Fruit fly (Drosophila melanogaster) whole organism, wandering third instar larva: Measurements from ENCODE around the gene CG14422.

Source experiments
- Dfd ChIP-seq: fragments of >200 bp; optimal IDR thresholded peaks from 2 replicates; lab custom pipeline; 2017; ENCODE audit warnings: missing biosample characterization, missing genetic modification characterization
- Hr78 ChIP-seq: fragments of >200 bp; optimal IDR thresholded peaks from 2 replicates; lab custom pipeline; 2017; ENCODE audit warnings: missing biosample characterization, missing genetic modification characterization
- OdsH ChIP-seq: fragments of 200-800 bp; sonication (Bioruptor generic); optimal IDR thresholded peaks from 2 replicates; lab custom pipeline; 2016; ENCODE audit warnings: missing biosample characterization, mild to moderate bottlenecking, missing genetic modification characterization
- dmrt93B ChIP-seq: fragments of 200-800 bp; sonication (Bioruptor generic); optimal IDR thresholded peaks from 2 replicates; lab custom pipeline; 2018; ENCODE audit warnings: missing biosample characterization, mild to moderate bottlenecking, missing genetic modification characterization
- dsf ChIP-seq: sonication (Bioruptor generic); optimal IDR thresholded peaks from 2 replicates; lab custom pipeline; 2016; ENCODE audit warnings: missing biosample characterization, missing genetic modification characterization, borderline replicate concordance
- jim ChIP-seq: fragments of 175-275, 200-325 bp; sonication (Bioruptor generic); optimal IDR thresholded peaks from 2 replicates; lab custom pipeline; 2016; ENCODE audit warnings: missing biosample characterization, mild to moderate bottlenecking, missing genetic modification characterization
- psq ChIP-seq: fragments of 200-800 bp; sonication (Bioruptor generic); optimal IDR thresholded peaks from 3 replicates; lab custom pipeline; 2017; ENCODE audit warnings: missing biosample characterization, mild to moderate bottlenecking, missing genetic modification characterization, moderate library complexity

DNA sequence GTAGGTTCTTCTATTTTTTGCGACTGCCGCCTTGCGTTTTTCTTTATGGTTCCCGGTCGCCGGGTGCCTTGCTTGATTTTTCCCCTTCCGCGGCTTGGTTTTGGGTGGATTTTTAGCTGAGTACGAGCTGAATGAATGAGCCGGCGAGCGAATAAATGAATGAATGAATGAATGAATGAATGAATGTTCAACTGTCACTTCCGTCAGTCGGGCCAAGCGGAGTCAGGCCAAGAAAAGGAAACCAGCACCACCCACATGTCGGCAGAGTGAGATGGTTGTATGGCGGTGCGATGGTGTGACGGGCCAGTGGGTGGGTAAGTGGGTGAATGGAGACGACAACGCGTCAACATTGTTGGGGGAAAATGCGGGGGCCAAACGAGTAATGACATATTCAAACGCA, 25.9 kb downstream of the CG14422 start:
- TF ChIP-seq dsf, result no peak
- no peak for TF ChIP-seq Hr78 (GFP tag; lab: Kevin White, UChicago)
- no peak for TF ChIP-seq psq (GFP tag; lab: Kevin White, UChicago)
- TF ChIP-seq jim (GFP tag; lab: Kevin White, UChicago), result no peak
- TF ChIP-seq dmrt93B, result no peak
- no peak for TF ChIP-seq Dfd
- TF ChIP-seq OdsH (GFP tag; lab: Kevin White, UChicago), result no peak
